Worm (Caenorhabditis elegans): Measurements from ENCODE around the gene clec-126.

Gene clec-126

ce11 chrII:3569118-3569517 lies 49.8 kb downstream of the clec-126 start, which contains the start of gene clec-127:
Gene clec-127, minus strand, starts transcription at chrII:3569218.
- TF ChIP-seq elt-1 (tag; optimal IDR thresholded peaks at IDR 0.05; ENCODE audit: borderline replicate concordance, insufficient read depth) (no peak), lin-32 (GFP tag; optimal IDR thresholded peaks at IDR 0.05) (no peak)

All from whole organism, mixed stage, embryonic.